Fruit fly (Drosophila melanogaster) whole organism, embryonic: Measurements from ENCODE around the gene fred.
A peak's percentile ranks its signal among the peaks of the same experiment; 100 is the strongest.

Experiments used
- Aef1 ChIP-seq: fragments of 200-800 bp; sonication (Bioruptor generic); IDR thresholded peaks from 3 replicates; pipeline ENCODE4 v1.3.6; 2022; ENCODE audit warnings: missing biosample characterization, missing genetic modification characterization
- Atf-2 ChIP-seq: fragments of 200-800 bp; sonication (Bioruptor generic); optimal IDR thresholded peaks from 2 replicates; lab custom pipeline; 2016; ENCODE audit warnings: missing biosample characterization, missing genetic modification characterization
- Atf3 ChIP-seq: fragments of 200-800 bp; sonication (Bioruptor generic); optimal IDR thresholded peaks from 3 replicates; lab custom pipeline; 2016; ENCODE audit warnings: missing biosample characterization, missing genetic modification characterization
- CG1024 ChIP-seq: fragments of 200-800 bp; sonication (Bioruptor generic); IDR thresholded peaks from 2 replicates; pipeline ENCODE4 v1.3.6; 2022; ENCODE audit warnings: missing biosample characterization, missing genetic modification characterization
- CG10321 ChIP-seq: fragments of 200-800 bp; sonication (Bioruptor generic); IDR thresholded peaks from 2 replicates; pipeline ENCODE4 v1.3.6; 2022; ENCODE audit warnings: missing biosample characterization, missing genetic modification characterization
- CG15601 ChIP-seq: fragments of 200-800 bp; sonication (Bioruptor generic); optimal IDR thresholded peaks from 3 replicates; lab custom pipeline; 2019; ENCODE audit warnings: missing biosample characterization, mild to moderate bottlenecking, missing genetic modification characterization, moderate library complexity
- CG1832 ChIP-seq: fragments of 200-800 bp; sonication (Bioruptor generic); optimal IDR thresholded peaks from 2 replicates; lab custom pipeline; 2017; ENCODE audit warnings: missing biosample characterization, mild to moderate bottlenecking, missing genetic modification characterization, inconsistent platforms
- CG18476 ChIP-seq: fragments of 200-800 bp; sonication (Bioruptor generic); optimal IDR thresholded peaks from 2 replicates; lab custom pipeline; 2016; ENCODE audit warnings: missing biosample characterization, mild to moderate bottlenecking, missing genetic modification characterization
- CG2889 ChIP-seq: fragments of 200-800 bp; sonication (Bioruptor generic); IDR thresholded peaks from 3 replicates; pipeline ENCODE4 v1.3.6; 2022; ENCODE audit warnings: missing biosample characterization, missing genetic modification characterization
- CG30431 ChIP-seq: fragments of 200-800 bp; sonication (Bioruptor generic); optimal IDR thresholded peaks from 2 replicates; lab custom pipeline; 2017; ENCODE audit warnings: missing biosample characterization, missing genetic modification characterization
- CG31365 ChIP-seq: fragments of 200-800 bp; sonication (Bioruptor generic); optimal IDR thresholded peaks from 2 replicates; lab custom pipeline; 2018; ENCODE audit warnings: missing biosample characterization, mild to moderate bottlenecking, missing genetic modification characterization
- CG34422 ChIP-seq: fragments of 200-800 bp; sonication (Bioruptor generic); IDR thresholded peaks from 3 replicates; pipeline ENCODE4 v1.3.6; 2022; ENCODE audit warnings: missing biosample characterization, missing genetic modification characterization
- CG3726 ChIP-seq: fragments of 200-800 bp; sonication (Bioruptor generic); IDR thresholded peaks from 3 replicates; pipeline ENCODE4, ENCODE4 v1.3.6; 2022; ENCODE audit warnings: missing biosample characterization, missing genetic modification characterization
- CG4282 ChIP-seq: fragments of 200-800 bp; sonication (Bioruptor generic); optimal IDR thresholded peaks from 2 replicates; lab custom pipeline; 2016; ENCODE audit warnings: missing biosample characterization, missing genetic modification characterization
- CG5180 ChIP-seq: fragments of 200-800 bp; sonication (Bioruptor generic); optimal IDR thresholded peaks from 3 replicates; lab custom pipeline; 2017; ENCODE audit warnings: missing biosample characterization, missing genetic modification characterization, mild to moderate bottlenecking, moderate library complexity, missing genetic modification reagents
- CG5953 ChIP-seq: fragments of 200-800 bp; sonication (Bioruptor generic); IDR thresholded peaks from 2 replicates; pipeline ENCODE4 v1.3.6; 2022; ENCODE audit warnings: missing biosample characterization, missing genetic modification characterization
- CG6272 ChIP-seq: fragments of 200-800 bp; sonication (Bioruptor generic); IDR thresholded peaks from 2 replicates; pipeline ENCODE4 v1.3.6; 2022; ENCODE audit warnings: missing biosample characterization, missing genetic modification characterization
- CG6683 ChIP-seq: fragments of 200-800 bp; sonication (Bioruptor generic); optimal IDR thresholded peaks from 2 replicates; lab custom pipeline; 2017; ENCODE audit warnings: missing biosample characterization, mild to moderate bottlenecking, missing genetic modification characterization, missing genetic modification reagents
- CG6854 ChIP-seq: fragments of 200-800 bp; sonication (Bioruptor generic); optimal IDR thresholded peaks from 3 replicates; lab custom pipeline; 2017; ENCODE audit warnings: missing biosample characterization, mild to moderate bottlenecking, missing genetic modification characterization
- CG8765 ChIP-seq: fragments of 200-800 bp; sonication (Bioruptor generic); IDR thresholded peaks from 2 replicates; pipeline ENCODE4 v1.3.6; 2022; ENCODE audit warnings: missing biosample characterization, missing genetic modification characterization
- D19B ChIP-seq: fragments of 200-800 bp; sonication (Bioruptor generic); optimal IDR thresholded peaks from 2 replicates; lab custom pipeline; 2017; ENCODE audit warnings: missing biosample characterization, mild to moderate bottlenecking, missing genetic modification characterization
- Dad ChIP-seq: fragments of 200-800 bp; sonication (Bioruptor generic); optimal IDR thresholded peaks from 3 replicates; lab custom pipeline; 2016; ENCODE audit warnings: missing biosample characterization, missing genetic modification characterization
- HHEX ChIP-seq: fragments of 200-800 bp; sonication (Bioruptor generic); optimal IDR thresholded peaks from 3 replicates; lab custom pipeline; 2017; ENCODE audit warnings: missing biosample characterization, mild to moderate bottlenecking, missing genetic modification characterization, missing genetic modification reagents
- Hand ChIP-seq: fragments of 200-800 bp; sonication (Bioruptor generic); optimal IDR thresholded peaks from 2 replicates; lab custom pipeline; 2017; ENCODE audit warnings: mild to moderate bottlenecking, missing biosample characterization, missing genetic modification reagents, missing genetic modification characterization
- Lpt ChIP-seq: fragments of >200 bp; optimal IDR thresholded peaks from 2 replicates; lab custom pipeline; 2018; ENCODE audit warnings: missing biosample characterization, missing genetic modification characterization
- Oaz ChIP-seq: fragments of 200-800 bp; sonication (Bioruptor generic); IDR thresholded peaks from 2 replicates; pipeline ENCODE4 v1.3.6; 2022; ENCODE audit warnings: missing biosample characterization, missing genetic modification characterization
- Pdp1 ChIP-seq, 2 experiments: fragments of 200-800 bp; sonication (Bioruptor generic); optimal IDR thresholded peaks; 3 replicates each; lab custom pipeline; 2016; ENCODE audit warnings: missing biosample characterization in 2 of 2, missing genetic modification characterization in 2 of 2, mild to moderate bottlenecking in 1 of 2, moderate library complexity in 1 of 2
- Poxn ChIP-seq: fragments of 200-800 bp; sonication (Bioruptor generic); IDR thresholded peaks from 2 replicates; pipeline ENCODE4 v1.3.6; 2022; ENCODE audit warnings: missing biosample characterization, missing genetic modification characterization
- Ptx1 ChIP-seq: fragments of 200-800 bp; sonication (Bioruptor generic); IDR thresholded peaks from 2 replicates; pipeline ENCODE4 v1.3.6; 2022; ENCODE audit warnings: missing biosample characterization, missing genetic modification characterization
- Ravus ChIP-seq: fragments of 200-800 bp; sonication (Bioruptor generic); IDR thresholded peaks from 2 replicates; pipeline ENCODE4 v1.3.6; 2022; ENCODE audit warnings: missing biosample characterization, missing genetic modification characterization
- Stat92E ChIP-seq, 3 experiments: fragments of >200 bp in 2 of 3; fragments of 200-800 bp in 1 of 3; sonication (Bioruptor generic) in 1 of 3; optimal IDR thresholded peaks; 2 replicates each; lab custom pipeline; 2017 to 2019; ENCODE audit warnings: missing biosample characterization in 3 of 3, missing genetic modification characterization in 3 of 3, mild to moderate bottlenecking in 1 of 3, moderate library complexity in 1 of 3
- TFAM ChIP-seq: fragments of 200-800 bp; sonication (Bioruptor generic); optimal IDR thresholded peaks from 2 replicates; lab custom pipeline; 2017; ENCODE audit warnings: missing biosample characterization, missing genetic modification characterization, inconsistent platforms
- bigmax ChIP-seq: fragments of 200-800 bp; sonication (Bioruptor generic); optimal IDR thresholded peaks from 2 replicates; lab custom pipeline; 2018; ENCODE audit warnings: missing biosample characterization, mild to moderate bottlenecking, missing genetic modification characterization
- chinmo ChIP-seq: fragments of 200-800 bp; sonication (Bioruptor generic); IDR thresholded peaks from 4 replicates; pipeline ENCODE4 v1.3.6; 2022; ENCODE audit warnings: missing biosample characterization, missing genetic modification characterization; ENCODE audit not compliant: partially characterized antibody
- disco-r ChIP-seq: fragments of 200-800 bp; sonication (Bioruptor generic); optimal IDR thresholded peaks from 2 replicates; lab custom pipeline; 2016; ENCODE audit warnings: missing biosample characterization, missing genetic modification characterization
- esg ChIP-seq: fragments of 200-800 bp; sonication (Bioruptor generic); conservative IDR thresholded peaks from 2 replicates; pipeline ENCODE4 v1.3.6; 2022; ENCODE audit warnings: missing biosample characterization, missing genetic modification characterization
- fd102C ChIP-seq: fragments of 200-800 bp; sonication (Bioruptor generic); optimal IDR thresholded peaks from 2 replicates; lab custom pipeline; 2018; ENCODE audit warnings: missing biosample characterization, mild to moderate bottlenecking, missing genetic modification characterization, moderate library complexity
- hth ChIP-seq: fragments of >200 bp; optimal IDR thresholded peaks from 2 replicates; lab custom pipeline; 2017; ENCODE audit warnings: inconsistent platforms
- kah ChIP-seq: fragments of 200-800 bp; sonication (Bioruptor generic); optimal IDR thresholded peaks from 2 replicates; lab custom pipeline; 2018; ENCODE audit warnings: missing biosample characterization, mild to moderate bottlenecking, missing genetic modification characterization
- ken ChIP-seq: fragments of 200-800 bp; sonication (Bioruptor generic); IDR thresholded peaks from 3 replicates; pipeline ENCODE4 v1.3.6; 2022; ENCODE audit warnings: missing biosample characterization, missing genetic modification characterization
- lab ChIP-seq: fragments of 200-800 bp; sonication (Bioruptor generic); optimal IDR thresholded peaks from 3 replicates; lab custom pipeline; 2017; ENCODE audit warnings: missing biosample characterization, missing genetic modification characterization, mild to moderate bottlenecking, moderate library complexity, missing genetic modification reagents
- lbe ChIP-seq: fragments of 200-800 bp; sonication (Bioruptor generic); optimal IDR thresholded peaks from 2 replicates; lab custom pipeline; 2016; ENCODE audit warnings: missing biosample characterization, mild to moderate bottlenecking, missing genetic modification characterization
- pita ChIP-seq: fragments of 200-800 bp; sonication (Bioruptor generic); optimal IDR thresholded peaks from 2 replicates; lab custom pipeline; 2017; ENCODE audit warnings: missing biosample characterization, mild to moderate bottlenecking, missing genetic modification characterization
- salm ChIP-seq: fragments of 200-800 bp; sonication (Bioruptor generic); optimal IDR thresholded peaks from 2 replicates; lab custom pipeline; 2018; ENCODE audit warnings: missing biosample characterization, mild to moderate bottlenecking, missing genetic modification characterization
- sima ChIP-seq: fragments of 200-800 bp; sonication (Bioruptor generic); optimal IDR thresholded peaks from 2 replicates; lab custom pipeline; 2016; ENCODE audit warnings: missing biosample characterization, missing genetic modification characterization
- unpg ChIP-seq: fragments of 200-800 bp; sonication (Bioruptor generic); optimal IDR thresholded peaks from 3 replicates; lab custom pipeline; 2018; ENCODE audit warnings: missing biosample characterization, mild to moderate bottlenecking, missing genetic modification characterization, moderate library complexity
- vvl ChIP-seq: fragments of 200-800 bp; sonication (Bioruptor generic); IDR thresholded peaks from 2 replicates; pipeline ENCODE4 v1.3.6; 2022; ENCODE audit warnings: missing biosample characterization, missing genetic modification characterization
- wor ChIP-seq: fragments of 200-800 bp; sonication (Bioruptor generic); IDR thresholded peaks from 2 replicates; pipeline ENCODE4 v1.3.6; 2022; ENCODE audit warnings: missing biosample characterization, missing genetic modification characterization
- zfh1 ChIP-seq: fragments of 200-800 bp; sonication (Bioruptor generic); IDR thresholded peaks from 3 replicates; pipeline ENCODE4 v1.3.6; 2022; ENCODE audit warnings: missing biosample characterization, missing genetic modification characterization

Gene fred

DNA sequence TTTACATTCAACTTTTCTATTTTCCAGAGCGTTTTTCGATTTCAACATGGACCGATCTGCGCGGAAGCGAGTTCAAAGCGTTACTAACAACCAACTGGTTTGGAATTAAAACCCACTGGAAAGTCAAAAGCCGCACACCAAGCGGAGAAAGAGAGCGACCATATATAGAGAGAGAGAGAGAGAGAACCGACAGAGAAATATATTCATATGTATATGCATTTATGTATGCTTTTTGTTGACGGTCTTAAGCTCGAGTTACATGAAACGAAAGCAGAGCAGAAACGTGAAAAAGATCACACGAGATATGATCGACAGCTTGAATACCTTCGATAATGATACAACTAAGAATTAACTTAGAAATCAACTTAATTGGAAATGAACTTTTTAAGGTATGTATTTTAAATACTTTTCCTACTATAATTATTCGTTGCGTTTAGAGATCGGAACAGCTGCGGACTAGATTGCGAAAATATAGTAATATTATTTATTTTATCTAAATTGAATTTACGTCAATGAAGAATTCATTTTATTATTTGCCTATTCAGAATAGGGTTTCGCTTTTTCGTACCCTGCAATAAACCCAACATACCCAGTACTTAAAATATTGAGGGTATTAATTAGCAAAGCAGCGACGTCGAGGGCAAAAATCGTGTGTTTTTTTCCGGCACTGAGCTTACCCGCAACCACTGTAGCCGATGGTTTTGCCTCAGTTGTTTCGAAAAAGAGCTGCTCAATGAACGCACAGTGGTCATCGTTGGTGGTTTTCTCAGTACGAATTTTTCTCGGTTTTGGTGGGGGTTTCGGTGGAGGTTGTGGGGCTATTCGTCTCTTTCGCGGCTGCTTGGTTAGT is 102.5 kb downstream of the fred start (continued):
- no peak for TF ChIP-seq Atf3
- no peak for TF ChIP-seq Atf-2 (GFP tag; lab: Kevin White, UChicago)
- TF ChIP-seq Ravus (GFP tag; lab: Robert Waterston, UW), result no peak; the same call in 1 of the 2 replicates
- no peak for TF ChIP-seq CG8765
- TF ChIP-seq CG1024 (GFP tag; lab: Robert Waterston, UW), result no peak
- TF ChIP-seq hth (lab: Kevin White, UChicago), result no peak
- TF ChIP-seq esg (GFP tag; lab: Robert Waterston, UW), result peak; percentile 60
- peak; percentile 33 for TF ChIP-seq salm (tag; lab: Kevin White, UChicago)
- peak; percentile 91 for TF ChIP-seq D19B
- TF ChIP-seq Poxn (GFP tag; lab: Robert Waterston, UW), result no peak
- peak; percentile 50 for TF ChIP-seq HHEX (GFP tag; lab: Kevin White, UChicago)
- peak; percentile 0 for TF ChIP-seq CG6854 (GFP tag; lab: Kevin White, UChicago)
- no peak for TF ChIP-seq CG6272
- TF ChIP-seq Hand (GFP tag; lab: Kevin White, UChicago), result no peak
- no peak for TF ChIP-seq Aef1 (GFP tag; lab: Robert Waterston, UW)
- TF ChIP-seq Stat92E (GFP tag; optimal IDR thresholded peaks at IDR 0.05; lab: Kevin White, UChicago), result no peak
- TF ChIP-seq CG6683, result no peak
- no peak for TF ChIP-seq TFAM (GFP tag; lab: Kevin White, UChicago)
- TF ChIP-seq Lpt (GFP tag; lab: Kevin White, UChicago), result no peak
- no peak for TF ChIP-seq CG3726 (GFP tag; lab: Robert Waterston, UW)
- TF ChIP-seq lab (GFP tag; lab: Kevin White, UChicago), result peak; percentile 17
- TF ChIP-seq Pdp1 (GFP tag; optimal IDR thresholded peaks at IDR 0.05; lab: Kevin White, UChicago), result no peak
- no peak for TF ChIP-seq CG2889 (GFP tag; lab: Robert Waterston, UW)
- no peak for TF ChIP-seq CG5953 (GFP tag; lab: Robert Waterston, UW)
- 0 out of 3 replicates have a peak, but pooled peaks have one; percentile 57 for TF ChIP-seq ken (GFP tag; lab: Robert Waterston, UW)
- no peak for TF ChIP-seq sima (GFP tag; lab: Kevin White, UChicago)
- TF ChIP-seq kah (GFP tag; lab: Kevin White, UChicago), result no peak
- no peak for TF ChIP-seq bigmax
- no peak for TF ChIP-seq CG31365
- peak; percentile 63 for TF ChIP-seq vvl (GFP tag; lab: Robert Waterston, UW)
- no peak for TF ChIP-seq fd102C (GFP tag; lab: Kevin White, UChicago)
- TF ChIP-seq wor (GFP tag; lab: Robert Waterston, UW), result peak; percentile 31; the same call in 1 of the 2 replicates
- TF ChIP-seq CG15601, result no peak
- no peak for TF ChIP-seq Oaz (GFP tag; lab: Robert Waterston, UW)
- peak; percentile 38; the same call in 1 of the 3 replicates for TF ChIP-seq zfh1 (GFP tag; lab: Robert Waterston, UW)
- TF ChIP-seq CG30431 (GFP tag; lab: Kevin White, UChicago), result peak; percentile 7
- TF ChIP-seq CG1832, result no peak
- no peak for TF ChIP-seq CG10321 (GFP tag; lab: Robert Waterston, UW)
- TF ChIP-seq CG5180 (GFP tag; lab: Kevin White, UChicago), result no peak
- TF ChIP-seq chinmo (GFP tag; lab: Robert Waterston, UW), result no peak
- no peak for TF ChIP-seq disco-r (GFP tag; lab: Kevin White, UChicago)
- no peak for TF ChIP-seq lbe (GFP tag; lab: Kevin White, UChicago)
- TF ChIP-seq CG34422 (GFP tag; lab: Robert Waterston, UW), result 0 out of 3 replicates have a peak, but pooled peaks have one; percentile 44
- TF ChIP-seq Ptx1, result peak; percentile 67
- TF ChIP-seq CG4282 (GFP tag; lab: Kevin White, UChicago), result no peak
- peak; percentile 48 for TF ChIP-seq unpg
- TF ChIP-seq pita (GFP tag; lab: Kevin White, UChicago), result no peak
- TF ChIP-seq CG18476 (GFP tag; lab: Kevin White, UChicago), result no peak
- TF ChIP-seq Dad (GFP tag; lab: Kevin White, UChicago), result no peak
